Fruit fly (Drosophila melanogaster) whole organism, adult: ENCODE results near the gene TwdlN.

ENCODE experiments used
- CG1620 ChIP-seq: fragments of 200-800 bp; sonication (Bioruptor generic); optimal IDR thresholded peaks from 2 replicates; lab custom pipeline; 2016; ENCODE audit warnings: missing biosample characterization, missing genetic modification characterization
- tj ChIP-seq: fragments of 200-800 bp; sonication (Bioruptor generic); optimal IDR thresholded peaks from 3 replicates; lab custom pipeline; 2017; ENCODE audit warnings: missing biosample characterization, mild to moderate bottlenecking, missing genetic modification characterization, moderate library complexity
- toe ChIP-seq: fragments of 200-800 bp; sonication (Bioruptor generic); optimal IDR thresholded peaks from 2 replicates; lab custom pipeline; 2016; ENCODE audit warnings: missing biosample characterization, missing genetic modification characterization

DNA sequence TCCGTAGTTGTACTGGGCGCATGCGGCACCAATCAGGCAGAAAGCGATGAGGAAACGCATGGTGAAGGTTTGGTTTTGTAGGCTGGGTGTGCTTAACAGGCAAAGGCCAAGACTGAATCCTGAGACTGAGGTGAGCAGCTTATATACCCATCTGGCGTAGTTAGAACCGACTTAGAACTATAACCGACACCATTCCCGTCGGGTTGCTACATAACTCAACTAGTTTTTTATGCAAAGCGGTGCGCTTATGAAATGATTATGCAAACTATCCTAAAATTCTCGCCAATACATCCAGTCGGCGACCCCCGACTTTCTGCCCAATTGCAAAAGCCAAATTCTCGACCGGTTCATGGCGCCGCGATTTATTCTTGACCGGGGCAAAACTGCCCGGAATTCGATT is 5.0 kb upstream of the TwdlN start, which contains the start of gene TwdlO:
- TF ChIP-seq toe (no peak), CG1620 (GFP tag; lab: Kevin White, UChicago) (no peak), tj (GFP tag; lab: Kevin White, UChicago) (no peak)
